Worm (Caenorhabditis elegans) whole organism, L1 larva: ENCODE results near the gene scc-3.

Source experiments
- Y116A8C.19 ChIP-seq: sonication (generic microtip); optimal IDR thresholded peaks from 2 replicates; lab custom pipeline; 2016; ENCODE audit warnings: missing compliant biosample characterization, missing genetic modification characterization, borderline replicate concordance
- blmp-1 ChIP-seq: fragments of 150-350 bp; optimal IDR thresholded peaks from 2 replicates; lab custom pipeline; 2014; ENCODE audit warnings: missing biosample characterization, missing genetic modification characterization
- ceh-63 ChIP-seq: fragments of 200-800 bp; sonication (Bioruptor generic); optimal IDR thresholded peaks from 2 replicates; lab custom pipeline; 2018; ENCODE audit warnings: mild to moderate bottlenecking, missing genetic modification characterization, missing compliant biosample characterization
- elt-3 ChIP-seq, 6 experiments: fragments of 150-350 bp in 1 of 6; sonication (generic microtip); optimal IDR thresholded peaks; 2 replicates each; lab custom pipeline; 2017 to 2018; ENCODE audit warnings: missing biosample characterization in 6 of 6, missing genetic modification characterization in 6 of 6, inconsistent platforms in 1 of 6
- fkh-10 ChIP-seq: sonication (generic microtip); optimal IDR thresholded peaks from 2 replicates; lab custom pipeline; 2017; ENCODE audit warnings: missing biosample characterization, missing genetic modification reagents, missing genetic modification characterization
- nhr-11 ChIP-seq: fragments of 150-350 bp; optimal IDR thresholded peaks from 2 replicates; lab custom pipeline; 2014; ENCODE audit warnings: missing biosample characterization, missing genetic modification characterization
- snu-23 ChIP-seq: sonication (generic microtip); optimal IDR thresholded peaks from 2 replicates; lab custom pipeline; 2016; ENCODE audit warnings: missing genetic modification characterization, missing compliant biosample characterization
- swsn-7 ChIP-seq: sonication (generic microtip); optimal IDR thresholded peaks from 2 replicates; lab custom pipeline; 2016; ENCODE audit warnings: missing genetic modification characterization, missing compliant biosample characterization
- unc-30 ChIP-seq: sonication (generic microtip); optimal IDR thresholded peaks from 2 replicates; lab custom pipeline; 2017; ENCODE audit warnings: missing biosample characterization, missing genetic modification characterization
- unc-62 ChIP-seq: fragments of 150-350 bp; optimal IDR thresholded peaks from 2 replicates; lab custom pipeline; 2014; ENCODE audit warnings: missing biosample characterization, missing genetic modification reagents, missing genetic modification characterization
- zag-1 ChIP-seq: fragments of 150-350 bp; optimal IDR thresholded peaks from 2 replicates; lab custom pipeline; 2014; ENCODE audit warnings: missing biosample characterization, missing genetic modification characterization

ce11 chrV:12719713-12720112 is 44.0 kb upstream of the scc-3 start, which contains the start of gene R11D1.7:
- TF ChIP-seq unc-62 (no peak), Y116A8C.19 (tag; lab: Kevin White, UChicago) (no peak), snu-23 (GFP tag; lab: Kevin White, UChicago) (no peak), swsn-7 (tag; lab: Kevin White, UChicago) (no peak), fkh-10 (GFP tag; lab: Kevin White, UChicago) (no peak), nhr-11 (tag; lab: Kevin White, UChicago) (no peak), ceh-63 (GFP tag; lab: Kevin White, UChicago) (no peak), zag-1 (tag; lab: Kevin White, UChicago) (no peak), blmp-1 (tag; lab: Kevin White, UChicago) (no peak), elt-3 (tag; optimal IDR thresholded peaks at IDR 0.05; lab: Kevin White, UChicago) (no peak), unc-30 (tag; lab: Kevin White, UChicago) (no peak)
